Fruit fly (Drosophila melanogaster) whole organism, embryonic: ENCODE results near the gene CG4020.

Experiments
- Atf3 ChIP-seq: fragments of 200-800 bp; sonication (Bioruptor generic); optimal IDR thresholded peaks from 3 replicates; lab custom pipeline; 2016; ENCODE audit warnings: missing biosample characterization, missing genetic modification characterization
- CG10209 ChIP-seq: fragments of 200-800 bp; sonication (Bioruptor generic); optimal IDR thresholded peaks from 3 replicates; lab custom pipeline; 2017; ENCODE audit warnings: missing biosample characterization, mild to moderate bottlenecking, missing genetic modification characterization, missing genetic modification reagents
- CG10565 ChIP-seq: fragments of 200-800 bp; sonication (Bioruptor generic); optimal IDR thresholded peaks from 3 replicates; lab custom pipeline; 2016; ENCODE audit warnings: missing biosample characterization, mild to moderate bottlenecking, missing genetic modification characterization
- CG12104 ChIP-seq: fragments of 200-800 bp; sonication (Bioruptor generic); optimal IDR thresholded peaks from 3 replicates; lab custom pipeline; 2016; ENCODE audit warnings: missing biosample characterization, missing genetic modification characterization
- CG12236 ChIP-seq: fragments of 200-800 bp; sonication (Bioruptor generic); optimal IDR thresholded peaks from 2 replicates; lab custom pipeline; 2016; ENCODE audit warnings: missing biosample characterization, missing genetic modification characterization
- CG12391 ChIP-seq: fragments of 200-800 bp; sonication (Bioruptor generic); optimal IDR thresholded peaks from 3 replicates; lab custom pipeline; 2018; ENCODE audit warnings: missing biosample characterization, mild to moderate bottlenecking, missing genetic modification characterization, moderate library complexity
- CG13424 ChIP-seq: fragments of 200-800 bp; sonication (Bioruptor generic); optimal IDR thresholded peaks from 2 replicates; lab custom pipeline; 2019; ENCODE audit warnings: missing biosample characterization, mild to moderate bottlenecking, missing genetic modification characterization, moderate library complexity
- CG15601 ChIP-seq: fragments of 200-800 bp; sonication (Bioruptor generic); optimal IDR thresholded peaks from 3 replicates; lab custom pipeline; 2019; ENCODE audit warnings: missing biosample characterization, mild to moderate bottlenecking, missing genetic modification characterization, moderate library complexity
- CG17361 ChIP-seq: fragments of 200-800 bp; sonication (Bioruptor generic); IDR thresholded peaks from 3 replicates; pipeline ENCODE4 v1.3.6; 2022; ENCODE audit warnings: missing biosample characterization, missing genetic modification characterization
- CG18262 ChIP-seq: fragments of 200-800 bp; optimal IDR thresholded peaks from 3 replicates; lab custom pipeline; 2019; ENCODE audit warnings: missing biosample characterization, mild to moderate bottlenecking, missing genetic modification characterization, moderate library complexity
- CG18619 ChIP-seq: fragments of 200-800 bp; sonication (Bioruptor generic); optimal IDR thresholded peaks from 3 replicates; lab custom pipeline; 2017; ENCODE audit warnings: missing biosample characterization, mild to moderate bottlenecking, missing genetic modification characterization
- CG2120 ChIP-seq: fragments of 200-800 bp; sonication (Bioruptor generic); optimal IDR thresholded peaks from 3 replicates; lab custom pipeline; 2016; ENCODE audit warnings: missing biosample characterization, missing genetic modification characterization
- CG2678 ChIP-seq: fragments of 200-800 bp; sonication (Bioruptor generic); optimal IDR thresholded peaks from 3 replicates; lab custom pipeline; 2019; ENCODE audit warnings: missing biosample characterization, mild to moderate bottlenecking, missing genetic modification characterization, moderate library complexity
- CG30020 ChIP-seq: fragments of 200-800 bp; optimal IDR thresholded peaks from 2 replicates; lab custom pipeline; 2019; ENCODE audit warnings: missing biosample characterization, mild to moderate bottlenecking, missing genetic modification characterization, moderate library complexity
- CG30403 ChIP-seq: fragments of 200-800 bp; sonication (Bioruptor generic); optimal IDR thresholded peaks from 3 replicates; lab custom pipeline; 2016; ENCODE audit warnings: missing biosample characterization, missing genetic modification characterization
- CG32532 ChIP-seq: fragments of 200-800 bp; sonication (Bioruptor generic); IDR thresholded peaks from 2 replicates; pipeline ENCODE4 v1.3.6; 2022; ENCODE audit warnings: missing biosample characterization, missing genetic modification characterization
- CG6254 ChIP-seq: fragments of 200-800 bp; sonication (Bioruptor generic); optimal IDR thresholded peaks from 3 replicates; lab custom pipeline; 2017; ENCODE audit warnings: mild to moderate bottlenecking, missing biosample characterization, missing genetic modification reagents, missing genetic modification characterization
- CG9797 ChIP-seq: fragments of 200-800 bp; sonication (Bioruptor generic); optimal IDR thresholded peaks from 3 replicates; lab custom pipeline; 2018; ENCODE audit warnings: missing biosample characterization, mild to moderate bottlenecking, missing genetic modification characterization
- Camta ChIP-seq: fragments of 200-800 bp; sonication (Bioruptor generic); optimal IDR thresholded peaks from 2 replicates; lab custom pipeline; 2016; ENCODE audit warnings: missing biosample characterization, missing genetic modification characterization
- D19A ChIP-seq: fragments of 200-800 bp; optimal IDR thresholded peaks from 3 replicates; lab custom pipeline; 2019; ENCODE audit warnings: missing biosample characterization, mild to moderate bottlenecking, missing genetic modification characterization, moderate library complexity
- Dll ChIP-seq: fragments of 200-800 bp; sonication (Bioruptor generic); IDR thresholded peaks from 4 replicates; pipeline ENCODE4 v1.3.6; 2022; ENCODE audit warnings: missing biosample characterization, missing genetic modification characterization; ENCODE audit not compliant: partially characterized antibody
- E2f1 ChIP-seq: fragments of 200-800 bp; sonication (Bioruptor generic); IDR thresholded peaks from 2 replicates; pipeline ENCODE4 v1.3.6; 2022; ENCODE audit warnings: missing biosample characterization, missing genetic modification characterization
- Eip74EF ChIP-seq, 2 experiments: fragments of 200-800 bp in 1 of 2; fragments of >200 bp in 1 of 2; sonication (Bioruptor generic) in 1 of 2; optimal IDR thresholded peaks; 2 replicates each; lab custom pipeline; 2017 to 2019; ENCODE audit warnings: missing biosample characterization in 2 of 2, missing genetic modification characterization in 2 of 2, mild to moderate bottlenecking in 1 of 2, moderate library complexity in 1 of 2
- HmgZ ChIP-seq: fragments of 200-800 bp; sonication (Bioruptor generic); optimal IDR thresholded peaks from 2 replicates; lab custom pipeline; 2018; ENCODE audit warnings: missing biosample characterization, mild to moderate bottlenecking, missing genetic modification characterization
- Hr78 ChIP-seq, 2 experiments: fragments of 200-800 bp in 1 of 2; fragments of >200 bp in 1 of 2; sonication (Bioruptor generic) in 1 of 2; optimal IDR thresholded peaks; 2 replicates each; lab custom pipeline; 2017 to 2019; ENCODE audit warnings: missing biosample characterization in 2 of 2, missing genetic modification characterization in 2 of 2, mild to moderate bottlenecking in 1 of 2, moderate library complexity in 1 of 2
- Mad ChIP-seq: fragments of 200-800 bp; sonication (Bioruptor generic); optimal IDR thresholded peaks from 2 replicates; lab custom pipeline; 2016; ENCODE audit warnings: missing biosample characterization, missing genetic modification characterization
- Meics ChIP-seq: fragments of 200-800 bp; sonication (Bioruptor generic); optimal IDR thresholded peaks from 2 replicates; lab custom pipeline; 2017; ENCODE audit warnings: missing biosample characterization, mild to moderate bottlenecking, missing genetic modification characterization
- Ravus ChIP-seq: fragments of 200-800 bp; sonication (Bioruptor generic); IDR thresholded peaks from 2 replicates; pipeline ENCODE4 v1.3.6; 2022; ENCODE audit warnings: missing biosample characterization, missing genetic modification characterization
- Xbp1 ChIP-seq: fragments of 200-800 bp; sonication (Bioruptor generic); optimal IDR thresholded peaks from 3 replicates; lab custom pipeline; 2016; ENCODE audit warnings: missing biosample characterization, mild to moderate bottlenecking, missing genetic modification characterization
- cwo ChIP-seq: fragments of 200-800 bp; sonication (Bioruptor generic); optimal IDR thresholded peaks from 3 replicates; lab custom pipeline; 2017; ENCODE audit warnings: missing biosample characterization, missing genetic modification characterization, mild to moderate bottlenecking, moderate library complexity, missing genetic modification reagents
- danr ChIP-seq: fragments of 200-800 bp; sonication (Bioruptor generic); IDR thresholded peaks from 2 replicates; pipeline ENCODE4 v1.3.6; 2022; ENCODE audit warnings: missing biosample characterization, missing genetic modification characterization
- dati ChIP-seq: fragments of 200-800 bp; sonication (Bioruptor generic); IDR thresholded peaks from 2 replicates; pipeline ENCODE4 v1.3.6; 2022; ENCODE audit warnings: missing biosample characterization, missing genetic modification characterization
- dmrt99B ChIP-seq: fragments of 200-800 bp; sonication (Bioruptor generic); optimal IDR thresholded peaks from 2 replicates; lab custom pipeline; 2018; ENCODE audit warnings: missing biosample characterization, mild to moderate bottlenecking, missing genetic modification characterization, moderate library complexity
- eyg ChIP-seq: fragments of 200-800 bp; sonication (Bioruptor generic); optimal IDR thresholded peaks from 3 replicates; lab custom pipeline; 2016; ENCODE audit warnings: missing biosample characterization, missing genetic modification characterization
- fd96Cb ChIP-seq: fragments of 200-800 bp; sonication (Bioruptor generic); optimal IDR thresholded peaks from 2 replicates; lab custom pipeline; 2018; ENCODE audit warnings: missing biosample characterization, mild to moderate bottlenecking, missing genetic modification characterization, moderate library complexity
- grn ChIP-seq: fragments of 200-800 bp; sonication (Bioruptor generic); optimal IDR thresholded peaks from 3 replicates; lab custom pipeline; 2017; ENCODE audit warnings: missing biosample characterization, missing genetic modification characterization
- mirr ChIP-seq: fragments of 200-800 bp; sonication (Bioruptor generic); optimal IDR thresholded peaks from 3 replicates; lab custom pipeline; 2018; ENCODE audit warnings: missing biosample characterization, mild to moderate bottlenecking, missing genetic modification characterization
- onecut ChIP-seq: fragments of 200-800 bp; sonication (Bioruptor generic); IDR thresholded peaks from 2 replicates; pipeline ENCODE4 v1.3.6; 2022; ENCODE audit warnings: missing biosample characterization, missing genetic modification characterization
- org-1 ChIP-seq: fragments of 200-800 bp; sonication (Bioruptor generic); optimal IDR thresholded peaks from 2 replicates; lab custom pipeline; 2017; ENCODE audit warnings: missing biosample characterization, missing genetic modification characterization
- pfk ChIP-seq: fragments of 200-800 bp; sonication (Bioruptor generic); optimal IDR thresholded peaks from 2 replicates; lab custom pipeline; 2018; ENCODE audit warnings: missing biosample characterization, mild to moderate bottlenecking, missing genetic modification characterization, moderate library complexity
- psq ChIP-seq: fragments of 200-800 bp; sonication (Bioruptor generic); optimal IDR thresholded peaks from 2 replicates; lab custom pipeline; 2017; ENCODE audit warnings: missing biosample characterization, missing genetic modification characterization
- rib ChIP-seq: fragments of 200-800 bp; sonication (Bioruptor generic); IDR thresholded peaks from 2 replicates; pipeline ENCODE4 v1.3.6; 2022; ENCODE audit warnings: missing biosample characterization, missing genetic modification characterization
- salm ChIP-seq: fragments of 200-800 bp; sonication (Bioruptor generic); optimal IDR thresholded peaks from 2 replicates; lab custom pipeline; 2018; ENCODE audit warnings: missing biosample characterization, mild to moderate bottlenecking, missing genetic modification characterization
- sisA ChIP-seq: fragments of 200-800 bp; sonication (Bioruptor generic); IDR thresholded peaks from 2 replicates; pipeline ENCODE4 v1.3.6; 2022; ENCODE audit warnings: missing biosample characterization, missing genetic modification characterization
- slp2 ChIP-seq: fragments of 200-800 bp; sonication (Bioruptor generic); optimal IDR thresholded peaks from 2 replicates; lab custom pipeline; 2016; ENCODE audit warnings: missing biosample characterization, missing genetic modification characterization
- sob ChIP-seq: fragments of 200-800 bp; sonication (Bioruptor generic); IDR thresholded peaks from 2 replicates; pipeline ENCODE4 v1.3.6; 2022; ENCODE audit warnings: missing biosample characterization, missing genetic modification characterization
- sug ChIP-seq: fragments of 200-800 bp; optimal IDR thresholded peaks from 2 replicates; lab custom pipeline; 2019; ENCODE audit warnings: missing biosample characterization, mild to moderate bottlenecking, missing genetic modification characterization, moderate library complexity
- tgo ChIP-seq: fragments of 200-800 bp; sonication (Bioruptor generic); IDR thresholded peaks from 3 replicates; pipeline ENCODE4 v1.3.6; 2022; ENCODE audit warnings: missing biosample characterization, missing genetic modification characterization
- ttk ChIP-seq: fragments of 200-800 bp; sonication (Bioruptor generic); IDR thresholded peaks from 2 replicates; pipeline ENCODE4 v2.1.2; 2022; ENCODE audit warnings: missing biosample characterization, missing genetic modification characterization

Gene CG4020

dm6 chrX:5896809-5897700 lies 8.5 kb upstream of the CG4020 start (continued):
- TF ChIP-seq slp2 (no peak), CG6254 (GFP tag; lab: Kevin White, UChicago) (no peak), Atf3 (no peak), CG13424 (tag; lab: Kevin White, UChicago) (no peak), CG32532 (GFP tag; lab: Robert Waterston, UW) (peak; percentile 13; the same call in 1 of the 2 replicates), dmrt99B (tag; lab: Kevin White, UChicago) (peak; percentile 22), CG18262 (tag; lab: Kevin White, UChicago) (peak; percentile 3), salm (no peak), CG2120 (GFP tag; lab: Kevin White, UChicago) (peak; percentile 46), CG2678 (peak; percentile 28), cwo (no peak), org-1 (GFP tag; lab: Kevin White, UChicago) (no peak), tgo (GFP tag; lab: Robert Waterston, UW) (peak; percentile 20; the same call in 1 of the 3 replicates), Xbp1 (GFP tag; lab: Kevin White, UChicago) (peak; percentile 36), sisA (GFP tag; lab: Robert Waterston, UW) (peak; percentile 52), CG12391 (tag; lab: Kevin White, UChicago) (peak; percentile 41), CG17361 (no peak), pfk (GFP tag; lab: Kevin White, UChicago) (no peak), onecut (GFP tag; lab: Robert Waterston, UW) (no peak), rib (GFP tag; lab: Robert Waterston, UW) (no peak), fd96Cb (tag; lab: Kevin White, UChicago) (peak; percentile 11), psq (GFP tag; lab: Kevin White, UChicago) (no peak), CG30020 (tag; lab: Kevin White, UChicago) (no peak), Eip74EF (GFP tag; optimal IDR thresholded peaks at IDR 0.05; lab: Kevin White, UChicago) (no peak), Dll (GFP tag; lab: Robert Waterston, UW) (no peak), sob (no peak), Ravus (GFP tag; lab: Robert Waterston, UW) (no peak), dati (GFP tag; lab: Robert Waterston, UW) (no peak), ttk (GFP tag; lab: Robert Waterston, UW) (0 out of 2 replicates have a peak, but pooled peaks have one; percentile 33), mirr (GFP tag; lab: Kevin White, UChicago) (no peak), CG10565 (GFP tag; lab: Kevin White, UChicago) (no peak), CG12236 (GFP tag; lab: Kevin White, UChicago) (no peak), eyg (GFP tag; lab: Kevin White, UChicago) (no peak), Camta (no peak), CG15601 (tag; lab: Kevin White, UChicago) (no peak), danr (GFP tag; lab: Robert Waterston, UW) (no peak), CG9797 (GFP tag; lab: Kevin White, UChicago) (no peak), CG30403 (GFP tag; lab: Kevin White, UChicago) (peak; percentile 33), HmgZ (tag; lab: Kevin White, UChicago) (no peak), CG12104 (no peak), Meics (GFP tag; lab: Kevin White, UChicago) (no peak), Mad (GFP tag; lab: Kevin White, UChicago) (no peak), E2f1 (GFP tag; lab: Robert Waterston, UW) (0 out of 2 replicates have a peak, but pooled peaks have one; percentile 38), sug (tag; lab: Kevin White, UChicago) (no peak), CG18619 (GFP tag; lab: Kevin White, UChicago) (no peak), Hr78 (GFP tag; optimal IDR thresholded peaks at IDR 0.05; lab: Kevin White, UChicago) (no peak), CG10209 (GFP tag; lab: Kevin White, UChicago) (no peak), grn (GFP tag; lab: Kevin White, UChicago) (no peak), D19A (tag; lab: Kevin White, UChicago) (no peak)
